Fruit fly (Drosophila melanogaster) Kc167 (cell line): Measurements from ENCODE around the gene Mt2.

Experiments
- Myc ChIP-seq: fragments of >200 bp; optimal IDR thresholded peaks from 2 replicates; lab custom pipeline; 2017; ENCODE audit warnings: missing external identifiers
- Sin3A ChIP-seq: fragments of >200 bp; optimal IDR thresholded peaks from 2 replicates; lab custom pipeline; 2018; ENCODE audit warnings: missing external identifiers
- h ChIP-seq: fragments of >200 bp; optimal IDR thresholded peaks from 3 replicates; lab custom pipeline; 2018; ENCODE audit warnings: missing external identifiers
- insv ChIP-seq: fragments of >200 bp; optimal IDR thresholded peaks from 3 replicates; lab custom pipeline; 2018; ENCODE audit warnings: missing external identifiers
- psq ChIP-seq: fragments of >200 bp; optimal IDR thresholded peaks from 2 replicates; lab custom pipeline; 2017; ENCODE audit warnings: missing external identifiers
- ttk ChIP-seq: sonication (Bioruptor generic); optimal IDR thresholded peaks from 2 replicates; lab custom pipeline; 2017; ENCODE audit warnings: missing external identifiers

The Mt2 gene

dm6 chr2L:12096396-12096813 is at the start of gene Mt2, which contains the start of gene CG6712:
TSS of gene Mt2 (plus strand) at chr2L:12096525.
TSS of gene CG6712 (minus strand) at chr2L:12096511.
- TF ChIP-seq ttk (lab: Kevin White, UChicago) (no peak), Myc (lab: Kevin White, UChicago) (no peak), insv (lab: Kevin White, UChicago) (no peak), Sin3A (lab: Kevin White, UChicago) (no peak), psq (no peak), h (lab: Kevin White, UChicago) (no peak)

- TF ChIP-seq h (lab: Kevin White, UChicago): no peak
- no peak for TF ChIP-seq insv (lab: Kevin White, UChicago)
- TF ChIP-seq Myc (lab: Kevin White, UChicago): no peak
- TF ChIP-seq Sin3A (lab: Kevin White, UChicago): no peak
- TF ChIP-seq psq: no peak
- TF ChIP-seq ttk (lab: Kevin White, UChicago): no peak
Measured at dm6 chr2L:12046856-12047230, 49.5 kb upstream of the Mt2 start.

- TF ChIP-seq psq (no peak), insv (lab: Kevin White, UChicago) (no peak), Sin3A (lab: Kevin White, UChicago) (no peak), ttk (lab: Kevin White, UChicago) (no peak), h (lab: Kevin White, UChicago) (no peak), Myc (lab: Kevin White, UChicago) (no peak)
Measured at dm6 chr2L:12048723-12049122, 47.6 kb upstream of the Mt2 start, which contains the start of gene Plzf. TSS of gene Plzf (minus strand) at chr2L:12048918.

- TF ChIP-seq psq: no peak
- TF ChIP-seq ttk (lab: Kevin White, UChicago): no peak
- no peak for TF ChIP-seq Myc (lab: Kevin White, UChicago)
- TF ChIP-seq Sin3A (lab: Kevin White, UChicago): no peak
- TF ChIP-seq h (lab: Kevin White, UChicago): no peak
- TF ChIP-seq insv (lab: Kevin White, UChicago): no peak
Measured at dm6 chr2L:12049133-12049532, 47.2 kb upstream of the Mt2 start, which contains the start of gene PLCXD. TSS of gene PLCXD (plus strand) at chr2L:12049418.

- no peak for TF ChIP-seq ttk (lab: Kevin White, UChicago)
- no peak for TF ChIP-seq insv (lab: Kevin White, UChicago)
- TF ChIP-seq psq: no peak
Measured at dm6 chr2L:12053365-12053764, 43.0 kb upstream of the Mt2 start.

- TF ChIP-seq ttk (lab: Kevin White, UChicago): no peak
- no peak for TF ChIP-seq Myc (lab: Kevin White, UChicago)
- TF ChIP-seq insv (lab: Kevin White, UChicago): no peak
- TF ChIP-seq Sin3A (lab: Kevin White, UChicago): no peak
- no peak for TF ChIP-seq psq
- no peak for TF ChIP-seq h (lab: Kevin White, UChicago)
Measured at dm6 chr2L:12055837-12056388, 40.4 kb upstream of the Mt2 start, which contains the start of the genes JhI-21, RpL7-like and CG34164. TSS of gene JhI-21 (minus strand) at chr2L:12056042. TSS of gene RpL7-like (plus strand) at chr2L:12056326. TSS of gene CG34164 (plus strand) at chr2L:12056348.

- no peak for TF ChIP-seq ttk (lab: Kevin White, UChicago)
- TF ChIP-seq psq: no peak
- TF ChIP-seq Sin3A (lab: Kevin White, UChicago): no peak
- TF ChIP-seq Myc (lab: Kevin White, UChicago): no peak
- no peak for TF ChIP-seq h (lab: Kevin White, UChicago)
- no peak for TF ChIP-seq insv (lab: Kevin White, UChicago)
Measured at dm6 chr2L:12063035-12063434, 33.3 kb upstream of the Mt2 start, which contains the start of gene Rab3-GAP. TSS of gene Rab3-GAP (minus strand) at chr2L:12063184.

- TF ChIP-seq Myc (lab: Kevin White, UChicago): no peak
- TF ChIP-seq ttk (lab: Kevin White, UChicago): no peak
- no peak for TF ChIP-seq h (lab: Kevin White, UChicago)
- TF ChIP-seq Sin3A (lab: Kevin White, UChicago): no peak
- no peak for TF ChIP-seq psq
Measured at dm6 chr2L:12065683-12066386, 30.5 kb upstream of the Mt2 start.

- no peak for TF ChIP-seq Sin3A (lab: Kevin White, UChicago)
- no peak for TF ChIP-seq h (lab: Kevin White, UChicago)
- no peak for TF ChIP-seq insv (lab: Kevin White, UChicago)
- no peak for TF ChIP-seq psq
- no peak for TF ChIP-seq ttk (lab: Kevin White, UChicago)
- no peak for TF ChIP-seq Myc (lab: Kevin White, UChicago)
Measured at dm6 chr2L:12066617-12067251, 29.6 kb upstream of the Mt2 start, which contains the start of gene firl. TSS of gene firl (minus strand) at chr2L:12066775.

- no peak for TF ChIP-seq psq
- TF ChIP-seq insv (lab: Kevin White, UChicago): no peak
- no peak for TF ChIP-seq h (lab: Kevin White, UChicago)
- TF ChIP-seq Sin3A (lab: Kevin White, UChicago): no peak
- TF ChIP-seq ttk (lab: Kevin White, UChicago): no peak
- TF ChIP-seq Myc (lab: Kevin White, UChicago): no peak
Measured at dm6 chr2L:12075850-12076249, 20.5 kb upstream of the Mt2 start, which contains the start of gene CG14947. TSS of gene CG14947 (plus strand) at chr2L:12076100.

- TF ChIP-seq Myc (lab: Kevin White, UChicago): no peak
- no peak for TF ChIP-seq ttk (lab: Kevin White, UChicago)
- no peak for TF ChIP-seq h (lab: Kevin White, UChicago)
- no peak for TF ChIP-seq Sin3A (lab: Kevin White, UChicago)
- TF ChIP-seq insv (lab: Kevin White, UChicago): no peak
- no peak for TF ChIP-seq psq
Measured at dm6 chr2L:12078123-12078658, 18.1 kb upstream of the Mt2 start.
